Worm (Caenorhabditis elegans) whole organism, L1 larva: ENCODE results near the gene grd-7.

Experiments used
- aly-2 ChIP-seq: fragments of 150-350 bp; optimal IDR thresholded peaks from 2 replicates; lab custom pipeline; 2014; ENCODE audit warnings: missing biosample characterization, missing genetic modification characterization
- elt-2 ChIP-seq: sonication (generic microtip); optimal IDR thresholded peaks from 2 replicates; lab custom pipeline; 2016; ENCODE audit warnings: missing genetic modification characterization, mild to moderate bottlenecking, inconsistent platforms, missing compliant biosample characterization, missing genetic modification reagents
- hpl-2 ChIP-seq: fragments of 150-350 bp; optimal IDR thresholded peaks from 2 replicates; lab custom pipeline; 2014; ENCODE audit warnings: missing biosample characterization, missing genetic modification reagents, missing genetic modification characterization
- jun-1 ChIP-seq: fragments of 150-350 bp; optimal IDR thresholded peaks from 2 replicates; lab custom pipeline; 2014; ENCODE audit warnings: missing biosample characterization, missing genetic modification reagents, missing genetic modification characterization
- lin-13 ChIP-seq: fragments of 150-350 bp; optimal IDR thresholded peaks from 2 replicates; lab custom pipeline; 2014; ENCODE audit warnings: missing biosample characterization, missing genetic modification reagents, missing genetic modification characterization
- lin-15B ChIP-seq: fragments of 150-350 bp; sonication (generic microtip); optimal IDR thresholded peaks from 3 replicates; lab custom pipeline; 2014; ENCODE audit warnings: missing biosample characterization, missing genetic modification characterization
- nhr-11 ChIP-seq: fragments of 150-350 bp; optimal IDR thresholded peaks from 2 replicates; lab custom pipeline; 2014; ENCODE audit warnings: missing biosample characterization, missing genetic modification characterization
- nhr-28 ChIP-seq: fragments of 150-350 bp; optimal IDR thresholded peaks from 2 replicates; lab custom pipeline; 2014; ENCODE audit warnings: missing biosample characterization, missing genetic modification characterization
- ztf-11 ChIP-seq, 2 experiments: sonication (generic microtip); optimal IDR thresholded peaks; 2 replicates each; lab custom pipeline; 2016 to 2017; ENCODE audit warnings: missing genetic modification characterization in 2 of 2, missing biosample characterization in 1 of 2, missing compliant biosample characterization in 1 of 2

- no peak for TF ChIP-seq ztf-11 (tag; optimal IDR thresholded peaks at IDR 0.05; lab: Kevin White, UChicago)
- no peak for TF ChIP-seq lin-13 (GFP tag; lab: Kevin White, UChicago)
- TF ChIP-seq nhr-11: no peak
- no peak for TF ChIP-seq aly-2 (tag; lab: Kevin White, UChicago)
- no peak for TF ChIP-seq jun-1 (tag; lab: Kevin White, UChicago)
- no peak for TF ChIP-seq lin-15B
- TF ChIP-seq nhr-28 (tag; lab: Kevin White, UChicago): no peak
- TF ChIP-seq hpl-2 (GFP tag; lab: Kevin White, UChicago): no peak
- no peak for TF ChIP-seq elt-2
Observed at ce11 chrX:7220209-7220608, 49.1 kb downstream of the grd-7 start.
